Fruit fly (Drosophila melanogaster) whole organism, prepupa: Measurements from ENCODE around the gene Smg6.

Source experiments
- Blimp-1 ChIP-seq: fragments of 200-800 bp; sonication (Bioruptor generic); optimal IDR thresholded peaks from 3 replicates; lab custom pipeline; 2017; ENCODE audit warnings: missing biosample characterization, missing genetic modification characterization, mild to moderate bottlenecking, moderate library complexity, missing genetic modification reagents
- CG10631 ChIP-seq: fragments of 200-800 bp; sonication (Bioruptor generic); optimal IDR thresholded peaks from 2 replicates; lab custom pipeline; 2016; ENCODE audit warnings: missing biosample characterization, missing genetic modification characterization
- CG10669 ChIP-seq: fragments of 200-800 bp; sonication (Bioruptor generic); optimal IDR thresholded peaks from 3 replicates; lab custom pipeline; 2018; ENCODE audit warnings: missing biosample characterization, mild to moderate bottlenecking, missing genetic modification characterization, moderate library complexity
- CG11902 ChIP-seq: fragments of 200-800 bp; sonication (Bioruptor generic); optimal IDR thresholded peaks from 3 replicates; lab custom pipeline; 2016; ENCODE audit warnings: missing biosample characterization, missing genetic modification characterization
- CG1621 ChIP-seq: fragments of 200-800 bp; sonication (Bioruptor generic); optimal IDR thresholded peaks from 3 replicates; lab custom pipeline; 2018; ENCODE audit warnings: missing biosample characterization, mild to moderate bottlenecking, missing genetic modification characterization
- CG16779 ChIP-seq: fragments of 200-800 bp; sonication (Bioruptor generic); optimal IDR thresholded peaks from 3 replicates; lab custom pipeline; 2017; ENCODE audit warnings: missing biosample characterization, mild to moderate bottlenecking, missing genetic modification characterization
- CG3032 ChIP-seq: fragments of 200-800 bp; optimal IDR thresholded peaks from 2 replicates; lab custom pipeline; 2019; ENCODE audit warnings: missing biosample characterization, mild to moderate bottlenecking, missing genetic modification characterization, moderate library complexity
- CG31627 ChIP-seq: fragments of 200-800 bp; sonication (Bioruptor generic); optimal IDR thresholded peaks from 3 replicates; lab custom pipeline; 2016; ENCODE audit warnings: missing biosample characterization, missing genetic modification characterization
- CG32006 ChIP-seq: fragments of 200-800 bp; sonication (Bioruptor generic); optimal IDR thresholded peaks from 3 replicates; lab custom pipeline; 2017; ENCODE audit warnings: missing biosample characterization, mild to moderate bottlenecking, missing genetic modification characterization
- CG3919 ChIP-seq: fragments of 200-800 bp; sonication (Bioruptor generic); optimal IDR thresholded peaks from 3 replicates; lab custom pipeline; 2016; ENCODE audit warnings: missing biosample characterization, missing genetic modification characterization
- CG4318 ChIP-seq: fragments of 200-800 bp; sonication (Bioruptor generic); optimal IDR thresholded peaks from 3 replicates; lab custom pipeline; 2017; ENCODE audit warnings: missing biosample characterization, mild to moderate bottlenecking, missing genetic modification characterization
- CG6792 ChIP-seq: fragments of 200-800 bp; sonication (Bioruptor generic); optimal IDR thresholded peaks from 3 replicates; lab custom pipeline; 2016; ENCODE audit warnings: missing biosample characterization, missing genetic modification characterization
- CG7368 ChIP-seq: fragments of 200-800 bp; sonication (Bioruptor generic); optimal IDR thresholded peaks from 3 replicates; lab custom pipeline; 2016; ENCODE audit warnings: missing biosample characterization, missing genetic modification characterization
- CG8119 ChIP-seq: fragments of 200-800 bp; sonication (Bioruptor generic); IDR thresholded peaks from 3 replicates; pipeline ENCODE4 v1.3.6; 2022; ENCODE audit warnings: missing biosample characterization, missing genetic modification characterization
- CG8319 ChIP-seq: fragments of 200-800 bp; sonication (Bioruptor generic); optimal IDR thresholded peaks from 3 replicates; lab custom pipeline; 2016; ENCODE audit warnings: missing biosample characterization, missing genetic modification characterization
- CG8632 ChIP-seq: fragments of 200-800 bp; sonication (Bioruptor generic); optimal IDR thresholded peaks from 3 replicates; lab custom pipeline; 2016; ENCODE audit warnings: missing biosample characterization, missing genetic modification characterization
- CG9139 ChIP-seq: fragments of 200-800 bp; sonication (Bioruptor generic); optimal IDR thresholded peaks from 3 replicates; lab custom pipeline; 2017; ENCODE audit warnings: missing biosample characterization, mild to moderate bottlenecking, missing genetic modification characterization
- Eip93F ChIP-seq: fragments of 200-800 bp; sonication (Bioruptor generic); optimal IDR thresholded peaks from 2 replicates; lab custom pipeline; 2016; ENCODE audit warnings: missing biosample characterization, mild to moderate bottlenecking, missing genetic modification characterization
- Ets21C ChIP-seq: fragments of 200-800 bp; sonication (Bioruptor generic); optimal IDR thresholded peaks from 3 replicates; lab custom pipeline; 2016; ENCODE audit warnings: missing biosample characterization, missing genetic modification characterization
- Ets96B ChIP-seq: fragments of 200-800 bp; optimal IDR thresholded peaks from 2 replicates; lab custom pipeline; 2019; ENCODE audit warnings: missing biosample characterization, mild to moderate bottlenecking, missing genetic modification characterization, moderate library complexity
- Hr38 ChIP-seq: sonication (Bioruptor generic); optimal IDR thresholded peaks from 2 replicates; lab custom pipeline; 2016; ENCODE audit warnings: missing biosample characterization, missing genetic modification characterization
- Hr4 ChIP-seq: fragments of 200-800 bp; sonication (Bioruptor generic); optimal IDR thresholded peaks from 3 replicates; lab custom pipeline; 2016; ENCODE audit warnings: missing biosample characterization, missing genetic modification characterization
- Lpt ChIP-seq: fragments of 200-800 bp; sonication (Bioruptor generic); optimal IDR thresholded peaks from 3 replicates; lab custom pipeline; 2016; ENCODE audit warnings: missing biosample characterization, missing genetic modification characterization
- Met ChIP-seq: fragments of 200-800 bp; sonication (Bioruptor generic); optimal IDR thresholded peaks from 3 replicates; lab custom pipeline; 2016; ENCODE audit warnings: missing biosample characterization, missing genetic modification characterization
- Sox102F ChIP-seq: fragments of 200-800 bp; sonication (Bioruptor generic); optimal IDR thresholded peaks from 2 replicates; lab custom pipeline; 2016; ENCODE audit warnings: missing biosample characterization, mild to moderate bottlenecking, missing genetic modification characterization
- Sox14 ChIP-seq: fragments of 200-800 bp; sonication (Bioruptor generic); optimal IDR thresholded peaks from 3 replicates; lab custom pipeline; 2016; ENCODE audit warnings: missing biosample characterization, missing genetic modification characterization
- Sox15 ChIP-seq: fragments of 200-800 bp; sonication (Bioruptor generic); optimal IDR thresholded peaks from 3 replicates; lab custom pipeline; 2016; ENCODE audit warnings: missing biosample characterization, missing genetic modification characterization
- achi ChIP-seq: fragments of 200-800 bp; sonication (Bioruptor generic); optimal IDR thresholded peaks from 3 replicates; lab custom pipeline; 2016; ENCODE audit warnings: missing biosample characterization, missing genetic modification characterization
- cyc ChIP-seq: fragments of 200-800 bp; sonication (Bioruptor generic); optimal IDR thresholded peaks from 3 replicates; lab custom pipeline; 2016; ENCODE audit warnings: missing biosample characterization, missing genetic modification characterization
- esn ChIP-seq: fragments of 200-800 bp; sonication (Bioruptor generic); optimal IDR thresholded peaks from 2 replicates; lab custom pipeline; 2016; ENCODE audit warnings: missing biosample characterization, mild to moderate bottlenecking, missing genetic modification characterization, moderate library complexity
- fd59A ChIP-seq: fragments of 200-800 bp; sonication (Bioruptor generic); optimal IDR thresholded peaks from 2 replicates; lab custom pipeline; 2017; ENCODE audit warnings: missing biosample characterization, mild to moderate bottlenecking, missing genetic modification characterization, missing genetic modification reagents
- fkh ChIP-seq: fragments of 200-800 bp; sonication (Bioruptor generic); optimal IDR thresholded peaks from 3 replicates; lab custom pipeline; 2017; ENCODE audit warnings: missing biosample characterization, mild to moderate bottlenecking, missing genetic modification characterization, moderate library complexity
- lz ChIP-seq: fragments of 200-800 bp; sonication (Bioruptor generic); optimal IDR thresholded peaks from 3 replicates; lab custom pipeline; 2016; ENCODE audit warnings: missing biosample characterization, missing genetic modification characterization
- net ChIP-seq: fragments of 200-800 bp; sonication (Bioruptor generic); optimal IDR thresholded peaks from 3 replicates; lab custom pipeline; 2016; ENCODE audit warnings: missing biosample characterization, missing genetic modification characterization
- spab ChIP-seq: fragments of 200-800 bp; sonication (Bioruptor generic); optimal IDR thresholded peaks from 2 replicates; lab custom pipeline; 2017; ENCODE audit warnings: missing biosample characterization, mild to moderate bottlenecking, missing genetic modification characterization, missing genetic modification reagents
- ss ChIP-seq, 2 experiments: fragments of 200-800 bp; sonication (Bioruptor generic); optimal IDR thresholded peaks; 2 replicates in 1 of 2; 3 replicates in 1 of 2; lab custom pipeline; 2017 to 2018; ENCODE audit warnings: mild to moderate bottlenecking in 2 of 2, missing biosample characterization in 2 of 2, missing genetic modification characterization in 2 of 2, moderate library complexity in 1 of 2
- svp ChIP-seq: fragments of 200-800 bp; sonication (Bioruptor generic); peaks from one replicate; lab custom pipeline; 2016; ENCODE audit warnings: missing biosample characterization, missing genetic modification characterization
- topi ChIP-seq: fragments of 200-800 bp; sonication (Bioruptor generic); optimal IDR thresholded peaks from 3 replicates; lab custom pipeline; 2016; ENCODE audit warnings: missing biosample characterization, missing genetic modification characterization
- vri ChIP-seq: fragments of 200-800 bp; sonication (Bioruptor generic); optimal IDR thresholded peaks from 3 replicates; lab custom pipeline; 2016; ENCODE audit warnings: missing biosample characterization, mild to moderate bottlenecking, missing genetic modification characterization

The Smg6 gene

DNA sequence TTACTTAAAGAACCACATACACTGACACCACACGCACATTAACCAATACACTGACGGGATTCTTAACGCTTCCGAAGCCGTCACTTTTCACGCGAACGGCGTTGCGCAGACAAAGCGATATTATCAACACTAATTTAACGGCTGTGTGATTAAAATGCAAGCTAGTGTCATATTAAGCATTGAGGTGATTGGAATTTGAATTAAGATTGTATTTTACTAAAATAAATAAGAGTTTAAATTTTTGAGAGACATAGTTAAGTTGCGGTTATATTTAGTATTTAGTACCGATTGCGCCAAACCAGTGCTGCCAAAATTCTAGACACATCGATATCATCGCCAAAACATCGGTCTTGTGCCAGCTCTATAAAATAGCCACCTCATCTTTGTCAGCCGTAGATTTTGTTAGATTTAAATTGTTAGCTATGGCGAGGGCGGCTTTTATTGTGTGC lies 5.8 kb upstream of the Smg6 start, which contains the start of the genes Ythdf and bai:
Gene Ythdf, minus strand, starts transcription at position 222 of the 449 bp plus-strand sequence.
Gene bai, plus strand, starts transcription at position 347 of the 449 bp plus-strand sequence.
- TF ChIP-seq CG31627 (GFP tag; lab: Kevin White, UChicago) (peak; percentile 42), esn (GFP tag; lab: Kevin White, UChicago) (peak; percentile 58), CG16779 (tag; lab: Kevin White, UChicago) (no peak), CG10669 (GFP tag; lab: Kevin White, UChicago) (no peak), CG4318 (GFP tag; lab: Kevin White, UChicago) (no peak), CG9139 (GFP tag; lab: Kevin White, UChicago) (no peak), spab (GFP tag; lab: Kevin White, UChicago) (no peak), Sox14 (GFP tag; lab: Kevin White, UChicago) (peak; percentile 74), Ets96B (tag; lab: Kevin White, UChicago) (no peak), svp (GFP tag; lab: Kevin White, UChicago) (no peak), Hr4 (GFP tag; lab: Kevin White, UChicago) (no peak), Sox15 (no peak), CG7368 (GFP tag; lab: Kevin White, UChicago) (no peak), Eip93F (peak; percentile 35), CG8632 (no peak), lz (GFP tag; lab: Kevin White, UChicago) (peak; percentile 44)

dm6 chr3R:25036644-25037043 lies 3.4 kb upstream of the Smg6 start, which contains the start of gene CG31115:
CG31115 (plus strand) TSS chr3R:25036944.
- TF ChIP-seq Lpt (GFP tag; lab: Kevin White, UChicago): no peak
- TF ChIP-seq Hr38 (GFP tag; lab: Kevin White, UChicago): no peak

DNA sequence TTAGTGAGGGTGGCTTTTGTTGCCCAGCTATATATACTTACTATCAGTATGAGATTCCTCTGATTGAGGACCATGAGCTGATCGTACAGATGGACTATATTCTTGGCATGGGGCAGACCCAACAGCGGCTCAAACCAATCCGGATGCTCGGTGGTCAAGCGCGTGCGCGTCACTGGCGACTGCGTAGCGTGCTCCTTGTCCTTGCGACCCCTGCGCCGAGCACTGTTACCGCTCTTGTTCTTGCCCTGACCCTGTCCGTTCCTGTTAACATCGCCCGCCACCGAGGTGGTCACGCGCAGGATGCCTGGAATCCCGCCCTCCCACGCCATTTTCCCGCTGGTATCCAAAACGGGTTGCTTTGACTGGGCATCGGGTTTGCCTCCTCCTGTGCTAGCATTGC lies 579 bp downstream of the Smg6 start:
- TF ChIP-seq Lpt (GFP tag; lab: Kevin White, UChicago) (no peak), fd59A (GFP tag; lab: Kevin White, UChicago) (no peak), ss (GFP tag; optimal IDR thresholded peaks at IDR 0.05; lab: Kevin White, UChicago) (no peak), CG11902 (GFP tag; lab: Kevin White, UChicago) (no peak), Sox15 (no peak)
- TF ChIP-seq, all 60 proteins: peak for 0

- TF ChIP-seq CG9139 (GFP tag; lab: Kevin White, UChicago) (no peak), CG8319 (no peak), fkh (GFP tag; lab: Kevin White, UChicago) (peak; percentile 82), CG8119 (GFP tag; lab: Robert Waterston, UW) (0 out of 3 replicates have a peak, but pooled peaks have one; percentile 31), esn (GFP tag; lab: Kevin White, UChicago) (peak; percentile 81), Sox14 (GFP tag; lab: Kevin White, UChicago) (peak; percentile 64), Blimp-1 (GFP tag; lab: Kevin White, UChicago) (peak; percentile 32), achi (GFP tag; lab: Kevin White, UChicago) (no peak), Met (GFP tag; lab: Kevin White, UChicago) (no peak), Sox15 (peak; percentile 44), CG32006 (GFP tag; lab: Kevin White, UChicago) (no peak), CG3032 (tag; lab: Kevin White, UChicago) (peak; percentile 37), Ets21C (GFP tag; lab: Kevin White, UChicago) (no peak), CG1621 (no peak), Sox102F (GFP tag; lab: Kevin White, UChicago) (no peak), CG4318 (GFP tag; lab: Kevin White, UChicago) (no peak), CG31627 (GFP tag; lab: Kevin White, UChicago) (peak; percentile 52), lz (GFP tag; lab: Kevin White, UChicago) (peak; percentile 65), Hr4 (GFP tag; lab: Kevin White, UChicago) (no peak), ss (GFP tag; optimal IDR thresholded peaks at IDR 0.05; lab: Kevin White, UChicago) (no peak), CG6792 (GFP tag; lab: Kevin White, UChicago) (peak; percentile 62), cyc (GFP tag; lab: Kevin White, UChicago) (peak; percentile 38), CG3919 (GFP tag; lab: Kevin White, UChicago) (no peak), CG10631 (GFP tag; lab: Kevin White, UChicago) (no peak), Eip93F (peak; percentile 46), net (GFP tag; lab: Kevin White, UChicago) (no peak), vri (GFP tag; lab: Kevin White, UChicago) (peak; percentile 69), topi (GFP tag; lab: Kevin White, UChicago) (no peak), CG10669 (GFP tag; lab: Kevin White, UChicago) (no peak), CG8632 (no peak), svp (GFP tag; lab: Kevin White, UChicago) (no peak)
Measured at dm6 chr3R:25027281-25028219, 5.7 kb downstream of the Smg6 start.
